Worm (Caenorhabditis elegans) whole organism, early embryonic: ENCODE data around the gene hlh-11.

Source experiments
- B0310.2 ChIP-seq: sonication (generic microtip); optimal IDR thresholded peaks from 2 replicates; lab custom pipeline; 2016; ENCODE audit warnings: mild to moderate bottlenecking, missing genetic modification characterization, missing compliant biosample characterization
- F13C5.2 ChIP-seq: sonication (generic microtip); optimal IDR thresholded peaks from 2 replicates; lab custom pipeline; 2017; ENCODE audit warnings: mild to moderate bottlenecking, missing genetic modification characterization, inconsistent platforms, missing compliant biosample characterization
- aly-1 ChIP-seq: sonication (generic microtip); optimal IDR thresholded peaks from 2 replicates; lab custom pipeline; 2016; ENCODE audit warnings: missing genetic modification characterization, missing compliant biosample characterization
- ama-1 ChIP-seq: fragments of 150-350 bp; optimal IDR thresholded peaks from 2 replicates; lab custom pipeline; 2014
- ceh-13 ChIP-seq: fragments of 200-800 bp; sonication (Bioruptor generic); optimal IDR thresholded peaks from 2 replicates; lab custom pipeline; 2018; ENCODE audit warnings: mild to moderate bottlenecking, missing genetic modification characterization, missing compliant biosample characterization
- ceh-36 ChIP-seq: sonication (generic microtip); optimal IDR thresholded peaks from 2 replicates; lab custom pipeline; 2016; ENCODE audit warnings: missing genetic modification characterization, inconsistent platforms, missing compliant biosample characterization
- ets-7 ChIP-seq: sonication (generic microtip); optimal IDR thresholded peaks from 2 replicates; lab custom pipeline; 2016; ENCODE audit warnings: missing genotype, missing genetic modification characterization, missing compliant biosample characterization
- flt-1 ChIP-seq: fragments of 200-800 bp; sonication (Bioruptor generic); IDR thresholded peaks from 2 replicates; pipeline ENCODE4 v1.3.6; 2022; ENCODE audit warnings: missing genetic modification characterization, missing compliant biosample characterization
- hmbx-1 ChIP-seq: sonication (generic microtip); optimal IDR thresholded peaks from 2 replicates; lab custom pipeline; 2016; ENCODE audit warnings: mild to moderate bottlenecking, missing genetic modification characterization, missing compliant biosample characterization
- hmg-4 ChIP-seq: fragments of 200-800 bp; sonication (Bioruptor generic); optimal IDR thresholded peaks from 2 replicates; lab custom pipeline; 2018; ENCODE audit warnings: mild to moderate bottlenecking, missing genetic modification characterization, missing compliant biosample characterization
- hnd-1 ChIP-seq: sonication (generic microtip); optimal IDR thresholded peaks from 2 replicates; lab custom pipeline; 2016; ENCODE audit warnings: missing genetic modification characterization, missing compliant biosample characterization
- pes-1 ChIP-seq: fragments of 200-800 bp; sonication (Bioruptor generic); IDR thresholded peaks from 2 replicates; pipeline ENCODE4 v1.3.6; 2022; ENCODE audit warnings: missing genetic modification reagents, missing genetic modification characterization, missing compliant biosample characterization
- scrt-1 ChIP-seq: fragments of 200-800 bp; sonication (Bioruptor generic); IDR thresholded peaks from 2 replicates; pipeline ENCODE4 v1.3.6; 2022; ENCODE audit warnings: missing genetic modification characterization, missing compliant biosample characterization
- sea-1 ChIP-seq: fragments of 200-800 bp; sonication (Bioruptor generic); conservative IDR thresholded peaks from 2 replicates; pipeline ENCODE4 v1.3.6; 2022; ENCODE audit warnings: missing genetic modification characterization, missing compliant biosample characterization
- tbx-11 ChIP-seq: fragments of 200-800 bp; sonication (Bioruptor generic); IDR thresholded peaks from 2 replicates; pipeline ENCODE4 v1.3.6; 2022; ENCODE audit warnings: missing genetic modification characterization, missing compliant biosample characterization
- tbx-37 ChIP-seq: fragments of 200-800 bp; sonication (Bioruptor generic); conservative IDR thresholded peaks from 2 replicates; pipeline ENCODE4 v1.3.6; 2022; ENCODE audit warnings: missing genetic modification reagents, missing genetic modification characterization, missing compliant biosample characterization
- tra-4 ChIP-seq: sonication (generic microtip); optimal IDR thresholded peaks from 2 replicates; lab custom pipeline; 2017; ENCODE audit warnings: missing genetic modification characterization, missing compliant biosample characterization

Gene hlh-11

DNA sequence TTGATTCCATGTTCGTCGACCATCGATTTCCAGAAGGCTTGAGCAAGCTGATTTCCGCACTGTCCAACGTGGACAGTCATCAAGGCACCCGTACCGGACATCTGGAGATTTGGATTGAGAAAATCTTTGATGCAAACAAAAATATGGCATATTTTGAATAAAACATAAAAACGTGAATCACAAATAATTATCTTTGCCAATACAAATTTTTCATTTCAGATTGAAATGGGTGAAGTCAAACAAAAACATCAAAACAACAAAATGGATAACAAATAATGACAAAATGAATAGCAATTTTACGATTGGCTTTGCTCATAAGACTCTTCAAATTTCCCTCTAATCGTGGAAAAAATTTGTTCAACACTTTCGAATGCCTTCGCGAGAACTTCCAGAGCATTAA, 9.5 kb downstream of the hlh-11 start, which contains the start of gene tbg-1:
TSS of gene tbg-1 (minus strand) at position 101 of the 400 bp plus-strand sequence.
- no peak for TF ChIP-seq scrt-1 (GFP tag; lab: Robert Waterston, UW)
- no peak for TF ChIP-seq pes-1
- TF ChIP-seq tra-4 (tag; lab: Kevin White, UChicago), result no peak
- no peak for TF ChIP-seq flt-1 (GFP tag; lab: Robert Waterston, UW)
- no peak for TF ChIP-seq hnd-1
- no peak for TF ChIP-seq B0310.2 (tag; lab: Kevin White, UChicago)
- TF ChIP-seq tbx-11 (GFP tag; lab: Robert Waterston, UW), result no peak
- no peak for TF ChIP-seq tbx-37
- TF ChIP-seq ama-1 (lab: Kevin White, UChicago), result no peak
- TF ChIP-seq ceh-36, result no peak
- TF ChIP-seq hmg-4, result no peak
- TF ChIP-seq F13C5.2, result no peak
- no peak for TF ChIP-seq ceh-13

DNA sequence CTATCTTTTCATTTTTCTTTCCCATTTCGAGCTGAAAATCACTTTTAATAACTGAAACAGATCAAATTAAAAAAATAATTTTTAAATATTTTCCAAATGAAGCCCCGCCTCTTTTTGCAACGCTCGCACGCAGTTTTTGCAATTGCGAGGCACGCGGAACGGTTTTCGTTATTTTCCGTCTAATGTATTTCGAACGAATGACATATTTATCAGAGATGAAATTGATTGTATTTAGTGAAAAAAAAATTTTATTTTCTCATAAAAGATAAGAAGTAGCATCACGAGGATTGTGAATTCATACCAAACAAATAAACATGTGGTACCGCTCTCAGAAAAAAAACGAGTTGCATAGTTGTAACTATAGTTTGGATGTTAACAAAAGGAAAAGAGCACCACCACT, 10.3 kb downstream of the hlh-11 start, which contains the start of gene rpac-19:
TSS of gene rpac-19 (minus strand) at position 31 of the 400 bp plus-strand sequence.
- TF ChIP-seq flt-1 (GFP tag; lab: Robert Waterston, UW) (peak; percentile 61; the same call in 1 of the 2 replicates), scrt-1 (GFP tag; lab: Robert Waterston, UW) (peak; percentile 69; the same call in 1 of the 2 replicates), tra-4 (tag; lab: Kevin White, UChicago) (no peak), ets-7 (no peak), aly-1 (tag; lab: Kevin White, UChicago) (no peak), B0310.2 (tag; lab: Kevin White, UChicago) (no peak), sea-1 (GFP tag; lab: Robert Waterston, UW) (0 out of 2 replicates have a peak, but pooled peaks have one; percentile 57), hnd-1 (peak; percentile 23), F13C5.2 (peak; percentile 70), tbx-11 (GFP tag; lab: Robert Waterston, UW) (no peak), hmbx-1 (tag; lab: Kevin White, UChicago) (peak; percentile 44), tbx-37 (peak; percentile 50; the same call in 1 of the 2 replicates), ceh-13 (peak; percentile 49), ama-1 (lab: Kevin White, UChicago) (no peak), hmg-4 (peak; percentile 13), ceh-36 (peak; percentile 53), pes-1 (peak; percentile 73)

DNA sequence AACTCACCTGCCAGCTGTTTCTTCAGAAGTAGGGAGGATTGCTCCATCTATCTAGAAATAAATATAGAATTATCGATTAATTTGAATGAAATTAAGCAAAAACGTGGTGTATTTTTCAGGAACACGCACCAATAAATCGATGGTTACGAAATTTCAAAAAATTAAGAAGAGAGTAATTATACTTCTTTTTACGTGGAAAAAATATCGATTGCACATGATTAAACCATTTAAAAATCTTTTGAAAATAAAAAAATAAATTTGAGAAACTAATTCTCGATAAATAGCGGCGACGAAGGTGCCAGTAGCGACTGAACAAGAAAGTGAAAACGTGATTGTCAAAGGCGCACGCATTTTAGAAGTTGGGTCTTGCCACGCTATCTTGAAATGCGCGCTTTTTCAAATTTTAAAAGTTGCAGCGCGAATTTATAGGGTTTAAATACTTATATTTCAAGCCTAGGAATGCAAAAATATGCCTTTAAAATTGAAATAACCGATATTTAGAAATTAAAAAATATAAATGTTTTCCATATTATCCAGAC, 11.7 kb downstream of the hlh-11 start, which contains the start of gene ubc-7:
TSS of gene ubc-7 (minus strand) at position 51 of the 539 bp plus-strand sequence.
- TF ChIP-seq tbx-11 (GFP tag; lab: Robert Waterston, UW), result no peak
- TF ChIP-seq scrt-1 (GFP tag; lab: Robert Waterston, UW), result no peak
- peak; percentile 56 for TF ChIP-seq F13C5.2
- TF ChIP-seq pes-1, result no peak

DNA sequence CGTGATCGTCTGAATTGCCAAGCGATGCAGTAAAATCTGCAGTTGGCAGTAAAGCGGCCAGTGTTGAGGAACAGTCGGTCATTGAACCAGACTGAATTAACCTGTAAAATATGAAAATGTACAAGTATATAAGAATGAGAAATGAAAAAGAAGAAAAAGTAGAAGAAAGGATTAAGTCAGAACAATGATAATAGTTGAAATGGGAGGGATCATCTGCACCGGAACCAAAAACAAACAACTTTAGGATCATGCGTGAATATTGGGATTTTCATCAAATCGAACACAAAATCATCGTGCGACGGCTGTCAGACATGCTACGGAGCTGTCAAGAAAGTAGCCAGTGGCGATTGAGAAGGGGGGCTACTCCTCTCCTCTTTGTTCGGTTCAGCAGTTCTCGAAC, 17.5 kb downstream of the hlh-11 start, which contains the start of gene gei-13:
TSS of gene gei-13 (minus strand) at position 101 of the 400 bp plus-strand sequence.
- no peak for TF ChIP-seq flt-1 (GFP tag; lab: Robert Waterston, UW)
- TF ChIP-seq ama-1 (lab: Kevin White, UChicago), result no peak
- TF ChIP-seq pes-1, result no peak
- TF ChIP-seq B0310.2 (tag; lab: Kevin White, UChicago), result no peak
- TF ChIP-seq tra-4 (tag; lab: Kevin White, UChicago), result no peak
- TF ChIP-seq scrt-1 (GFP tag; lab: Robert Waterston, UW), result no peak
- no peak for TF ChIP-seq hmg-4
- TF ChIP-seq tbx-11 (GFP tag; lab: Robert Waterston, UW), result no peak
- TF ChIP-seq F13C5.2, result no peak
- TF ChIP-seq tbx-37, result no peak
- TF ChIP-seq ceh-36, result no peak
- no peak for TF ChIP-seq hmbx-1 (tag; lab: Kevin White, UChicago)
- TF ChIP-seq sea-1 (GFP tag; lab: Robert Waterston, UW), result no peak
- TF ChIP-seq ets-7, result no peak
- TF ChIP-seq aly-1 (tag; lab: Kevin White, UChicago), result no peak

DNA sequence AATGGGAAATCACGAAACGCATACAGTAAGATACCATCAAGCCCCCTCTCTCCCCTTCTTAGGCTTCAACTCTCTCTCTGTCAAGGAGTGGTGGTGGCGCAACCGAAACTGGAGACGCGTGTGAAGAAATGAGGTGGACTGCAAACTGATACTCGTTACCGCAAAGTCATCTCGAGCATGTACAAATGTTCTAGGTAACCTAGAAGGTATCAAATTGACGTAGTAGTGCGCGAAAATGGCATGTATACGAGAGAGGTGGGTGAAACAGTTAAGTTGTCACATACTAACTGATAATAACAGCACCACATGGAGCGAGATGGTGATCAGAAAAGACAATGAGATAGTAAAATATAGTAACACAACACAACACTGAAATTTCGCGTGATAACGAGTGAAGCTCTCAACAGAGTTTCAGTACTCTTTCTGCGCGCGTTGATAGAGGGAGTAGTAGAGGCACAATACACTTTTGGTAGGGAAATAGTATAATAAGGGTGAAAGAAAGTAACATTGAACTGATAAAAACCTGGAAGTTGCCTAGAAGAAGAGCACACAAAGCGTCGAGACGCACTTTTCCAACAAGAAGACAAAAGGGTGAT, 18.7 kb downstream of the hlh-11 start:
- TF ChIP-seq ceh-36 (no peak), tra-4 (tag; lab: Kevin White, UChicago) (no peak), scrt-1 (GFP tag; lab: Robert Waterston, UW) (no peak), sea-1 (GFP tag; lab: Robert Waterston, UW) (no peak), ets-7 (no peak), B0310.2 (tag; lab: Kevin White, UChicago) (no peak), ama-1 (lab: Kevin White, UChicago) (no peak), hmg-4 (no peak)

DNA sequence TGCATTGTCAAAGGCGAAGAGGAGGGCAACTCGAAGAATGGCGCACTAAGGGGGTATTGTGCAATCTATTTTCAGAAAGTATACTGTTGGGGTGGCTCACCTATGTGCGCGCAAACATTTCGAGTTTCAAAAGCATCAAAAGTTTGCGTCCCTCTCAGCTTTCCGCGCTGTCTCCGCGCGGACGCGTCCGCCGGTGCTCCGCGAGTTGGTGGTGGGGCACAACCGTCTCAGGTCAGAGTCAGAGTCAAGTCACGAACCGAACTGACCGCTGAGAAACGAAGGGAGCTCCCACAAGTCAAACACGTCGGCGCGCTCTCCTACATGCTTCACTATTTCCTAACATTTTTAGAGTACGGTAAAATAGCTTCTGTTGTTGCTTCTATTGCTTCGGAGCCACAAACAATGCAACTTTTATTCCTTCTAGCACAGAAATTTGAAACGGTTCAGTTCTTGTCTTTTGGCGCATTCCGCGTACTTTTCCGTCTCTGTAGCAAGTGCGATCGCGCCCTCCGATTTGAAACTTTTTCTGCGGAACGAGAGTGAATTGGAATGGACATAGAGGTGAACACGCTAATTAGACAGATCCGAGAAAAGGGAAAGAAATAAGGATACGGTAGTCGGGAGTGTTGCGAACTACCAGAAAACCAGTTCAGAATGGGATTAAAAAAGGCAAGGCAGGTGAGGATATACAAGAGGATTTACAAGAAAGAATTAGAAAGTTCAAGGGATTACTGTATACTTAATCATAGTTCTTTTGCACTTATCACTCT, 20.0 kb downstream of the hlh-11 start:
- TF ChIP-seq aly-1 (tag; lab: Kevin White, UChicago) (no peak), hmg-4 (no peak), ets-7 (no peak), sea-1 (GFP tag; lab: Robert Waterston, UW) (no peak), tbx-11 (GFP tag; lab: Robert Waterston, UW) (no peak)

DNA sequence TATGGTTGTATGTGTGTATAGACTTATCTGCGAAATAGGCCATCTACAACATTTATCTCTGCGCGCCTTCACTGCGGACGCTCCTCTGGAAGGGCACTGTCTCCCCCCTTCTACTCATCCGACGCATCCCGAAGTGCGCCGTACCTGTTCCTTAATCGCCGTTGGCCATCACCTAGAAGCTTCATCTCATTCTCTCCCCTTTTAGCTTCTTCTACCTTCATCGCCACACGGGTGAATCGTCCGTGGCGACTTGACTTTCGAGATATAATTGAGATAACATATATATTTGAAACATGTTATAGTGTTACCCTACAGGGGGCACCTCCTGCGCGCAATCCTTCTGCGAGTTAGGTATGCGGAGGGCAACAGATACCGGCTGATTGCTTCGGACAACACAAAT, 22.6 kb downstream of the hlh-11 start:
- TF ChIP-seq F13C5.2 (no peak), ama-1 (lab: Kevin White, UChicago) (no peak), hnd-1 (no peak), tra-4 (tag; lab: Kevin White, UChicago) (no peak), sea-1 (GFP tag; lab: Robert Waterston, UW) (no peak), ets-7 (no peak), hmg-4 (peak; percentile 6)
